Fruit fly (Drosophila melanogaster): ENCODE data around the gene daed.
A peak's percentile ranks its signal among the peaks of the same experiment; 100 is the strongest.

Gene daed

dm6 chr2L:2196590-2197474, 19.3 kb downstream of the daed start (continued):
- TF ChIP-seq CG33213 (GFP tag; optimal IDR thresholded peaks at IDR 0.05) (peak; percentile 63), CG2199 (GFP tag; IDR thresholded peaks at IDR 0.05) (no peak), vnd (GFP tag; IDR thresholded peaks at IDR 0.05; ENCODE audit: partially characterized antibody) (no peak), B-H1 (GFP tag; IDR thresholded peaks at IDR 0.05) (no peak), CG30431 (GFP tag; optimal IDR thresholded peaks at IDR 0.05) (no peak), CG6272 (GFP tag; IDR thresholded peaks at IDR 0.05) (peak; percentile 43), Hr3 (GFP tag; optimal IDR thresholded peaks at IDR 0.05) (peak; percentile 62), CG4820 (GFP tag; optimal IDR thresholded peaks at IDR 0.05) (peak; percentile 51), CG2875 (GFP tag; optimal IDR thresholded peaks at IDR 0.05) (peak; percentile 55), CG11456 (GFP tag; IDR thresholded peaks at IDR 0.05) (no peak), CG10565 (GFP tag; optimal IDR thresholded peaks at IDR 0.05) (no peak), cad (GFP tag; optimal IDR thresholded peaks at IDR 0.05) (no peak), CHES-1-like (GFP tag; optimal IDR thresholded peaks at IDR 0.05) (peak; percentile 3), nerfin-2 (GFP tag; IDR thresholded peaks at IDR 0.05; ENCODE audit: partially characterized antibody) (no peak), grn (GFP tag; optimal IDR thresholded peaks at IDR 0.05) (no peak), CG12744 (GFP tag; optimal IDR thresholded peaks at IDR 0.05) (peak; percentile 47), Ravus (GFP tag; IDR thresholded peaks at IDR 0.05) (no peak), danr (GFP tag; IDR thresholded peaks at IDR 0.05) (no peak), Fer3 (tag; optimal IDR thresholded peaks at IDR 0.05) (peak; percentile 52), D (optimal IDR thresholded peaks at IDR 0.05) (peak; percentile 91), D (GFP tag; optimal IDR thresholded peaks at IDR 0.05) (peak; percentile 16), sd (tag; optimal IDR thresholded peaks at IDR 0.05) (peak; percentile 97), slou (GFP tag; optimal IDR thresholded peaks at IDR 0.05) (peak; percentile 61), lov (optimal IDR thresholded peaks at IDR 0.05) (no peak), lov (GFP tag; IDR thresholded peaks at IDR 0.05) (no peak), ATbp (GFP tag; optimal IDR thresholded peaks at IDR 0.05) (no peak), CG3065 (GFP tag; optimal IDR thresholded peaks at IDR 0.05) (peak; percentile 99), Hmr (GFP tag; optimal IDR thresholded peaks at IDR 0.05) (peak; percentile 85), CG16863 (GFP tag; optimal IDR thresholded peaks at IDR 0.05) (peak; percentile 14), abd-A (tag; optimal IDR thresholded peaks at IDR 0.05) (peak; percentile 98), slp2 (GFP tag; optimal IDR thresholded peaks at IDR 0.05) (no peak), Optix (GFP tag; IDR thresholded peaks at IDR 0.05) (no peak), hbn (GFP tag; IDR thresholded peaks at IDR 0.05; ENCODE audit: partially characterized antibody) (no peak), CG8281 (tag; optimal IDR thresholded peaks at IDR 0.05) (peak; percentile 14), aop (GFP tag; IDR thresholded peaks at IDR 0.05) (no peak), CrebB (tag; optimal IDR thresholded peaks at IDR 0.05) (peak; percentile 76), CG13894 (tag; optimal IDR thresholded peaks at IDR 0.05) (peak; percentile 93), repo (GFP tag; optimal IDR thresholded peaks at IDR 0.05) (no peak), CG2120 (GFP tag; optimal IDR thresholded peaks at IDR 0.05) (peak; percentile 70), ranshi (GFP tag; IDR thresholded peaks at IDR 0.05) (no peak), CG12155 (GFP tag; optimal IDR thresholded peaks at IDR 0.05) (peak; percentile 97), row (GFP tag; IDR thresholded peaks at IDR 0.05) (no peak), stwl (tag; optimal IDR thresholded peaks at IDR 0.05) (peak; percentile 18), CG1647 (GFP tag; optimal IDR thresholded peaks at IDR 0.05) (no peak), unpg (GFP tag; optimal IDR thresholded peaks at IDR 0.05) (peak; percentile 34), Drgx (GFP tag; IDR thresholded peaks at IDR 0.05) (no peak), CG32767 (GFP tag; IDR thresholded peaks at IDR 0.05) (no peak), sens-2 (GFP tag; IDR thresholded peaks at IDR 0.05) (no peak), PHDP (tag; optimal IDR thresholded peaks at IDR 0.05) (peak; percentile 51), z (GFP tag; IDR thresholded peaks at IDR 0.05) (no peak)
